Fruit fly (Drosophila melanogaster): ENCODE measurements around the gene Stat92E.

Gene Stat92E

dm6 chr3R:20552093-20552492 lies at the start of gene Stat92E:
Gene Stat92E, minus strand, starts transcription at chr3R:20552311.
- no peak for TF ChIP-seq noc (tag; optimal IDR thresholded peaks at IDR 0.05)

dm6 chr3R:20600109-20600508 lies 48.0 kb upstream of the Stat92E start:
- TF ChIP-seq noc (tag; optimal IDR thresholded peaks at IDR 0.05) = no peak

dm6 chr3R:20597407-20598325 lies 45.6 kb upstream of the Stat92E start:
- TF ChIP-seq noc (tag; optimal IDR thresholded peaks at IDR 0.05) = no peak

- no peak for TF ChIP-seq noc (tag; optimal IDR thresholded peaks at IDR 0.05)
Observed at dm6 chr3R:20596337-20596962, 44.3 kb upstream of the Stat92E start.

dm6 chr3R:20595901-20596300 lies 43.8 kb upstream of the Stat92E start:
- TF ChIP-seq noc (tag; optimal IDR thresholded peaks at IDR 0.05) = no peak

- TF ChIP-seq noc (tag; optimal IDR thresholded peaks at IDR 0.05) = no peak
Observed at dm6 chr3R:20595145-20595812, 43.2 kb upstream of the Stat92E start.

dm6 chr3R:20594194-20595144 lies 42.4 kb upstream of the Stat92E start:
- TF ChIP-seq noc (tag; optimal IDR thresholded peaks at IDR 0.05) = peak; percentile 91

- no peak for TF ChIP-seq noc (tag; optimal IDR thresholded peaks at IDR 0.05)
Observed at dm6 chr3R:20593463-20593838, 41.3 kb upstream of the Stat92E start.

dm6 chr3R:20592517-20593462 lies 40.7 kb upstream of the Stat92E start, which contains the start of the genes Pus1 and bon:
Gene Pus1, minus strand, starts transcription at chr3R:20592671.
Gene bon, plus strand, starts transcription at chr3R:20593139.
- peak; percentile 1 for TF ChIP-seq noc (tag; optimal IDR thresholded peaks at IDR 0.05)

dm6 chr3R:20588480-20588785 lies 36.3 kb upstream of the Stat92E start, which contains the start of gene Srp72:
Gene Srp72, plus strand, starts transcription at chr3R:20588711.
- TF ChIP-seq noc (tag; optimal IDR thresholded peaks at IDR 0.05) = peak; percentile 36

dm6 chr3R:20587630-20588479 lies 35.7 kb upstream of the Stat92E start, which contains the start of gene Septin2:
Gene Septin2, minus strand, starts transcription at chr3R:20588356.
- TF ChIP-seq noc (tag; optimal IDR thresholded peaks at IDR 0.05) = peak; percentile 77

dm6 chr3R:20586409-20586808 lies 34.3 kb upstream of the Stat92E start:
- no peak for TF ChIP-seq noc (tag; optimal IDR thresholded peaks at IDR 0.05)

dm6 chr3R:20585566-20585965 lies 33.5 kb upstream of the Stat92E start, which contains the start of gene CG16953:
Gene CG16953, minus strand, starts transcription at chr3R:20585833.
- no peak for TF ChIP-seq noc (tag; optimal IDR thresholded peaks at IDR 0.05)
